Fruit fly (Drosophila melanogaster) whole organism, prepupa: ENCODE results near the gene CG31468.

Experiments used
- CG10631 ChIP-seq: fragments of 200-800 bp; sonication (Bioruptor generic); optimal IDR thresholded peaks from 2 replicates; lab custom pipeline; 2016; ENCODE audit warnings: missing biosample characterization, missing genetic modification characterization
- CG10669 ChIP-seq: fragments of 200-800 bp; sonication (Bioruptor generic); optimal IDR thresholded peaks from 3 replicates; lab custom pipeline; 2018; ENCODE audit warnings: missing biosample characterization, mild to moderate bottlenecking, missing genetic modification characterization, moderate library complexity
- CG11294 ChIP-seq: fragments of 200-800 bp; sonication (Bioruptor generic); IDR thresholded peaks from 2 replicates; pipeline ENCODE4 v1.3.6; 2022; ENCODE audit warnings: missing biosample characterization, missing genetic modification characterization
- CG11762 ChIP-seq: fragments of 200-800 bp; sonication (Bioruptor generic); optimal IDR thresholded peaks from 3 replicates; lab custom pipeline; 2016; ENCODE audit warnings: missing biosample characterization, missing genetic modification characterization; ENCODE audit not compliant: insufficient read depth
- CG11902 ChIP-seq: fragments of 200-800 bp; sonication (Bioruptor generic); optimal IDR thresholded peaks from 3 replicates; lab custom pipeline; 2016; ENCODE audit warnings: missing biosample characterization, missing genetic modification characterization
- CG16779 ChIP-seq: fragments of 200-800 bp; sonication (Bioruptor generic); optimal IDR thresholded peaks from 3 replicates; lab custom pipeline; 2017; ENCODE audit warnings: missing biosample characterization, mild to moderate bottlenecking, missing genetic modification characterization
- CG32006 ChIP-seq: fragments of 200-800 bp; sonication (Bioruptor generic); optimal IDR thresholded peaks from 3 replicates; lab custom pipeline; 2017; ENCODE audit warnings: missing biosample characterization, mild to moderate bottlenecking, missing genetic modification characterization
- CG34406 ChIP-seq: fragments of 200-800 bp; sonication (Bioruptor generic); optimal IDR thresholded peaks from 3 replicates; lab custom pipeline; 2016; ENCODE audit warnings: missing biosample characterization, missing genetic modification characterization
- CG6276 ChIP-seq: fragments of 200-800 bp; sonication (Bioruptor generic); optimal IDR thresholded peaks from 2 replicates; lab custom pipeline; 2017; ENCODE audit warnings: missing biosample characterization, mild to moderate bottlenecking, missing genetic modification characterization
- CG6792 ChIP-seq: fragments of 200-800 bp; sonication (Bioruptor generic); optimal IDR thresholded peaks from 3 replicates; lab custom pipeline; 2016; ENCODE audit warnings: missing biosample characterization, missing genetic modification characterization
- CG6854 ChIP-seq: fragments of 200-800 bp; sonication (Bioruptor generic); optimal IDR thresholded peaks from 2 replicates; lab custom pipeline; 2017; ENCODE audit warnings: missing biosample characterization, mild to moderate bottlenecking, missing genetic modification characterization
- CG7368 ChIP-seq: fragments of 200-800 bp; sonication (Bioruptor generic); optimal IDR thresholded peaks from 3 replicates; lab custom pipeline; 2016; ENCODE audit warnings: missing biosample characterization, missing genetic modification characterization
- CG8119 ChIP-seq: fragments of 200-800 bp; sonication (Bioruptor generic); IDR thresholded peaks from 3 replicates; pipeline ENCODE4 v1.3.6; 2022; ENCODE audit warnings: missing biosample characterization, missing genetic modification characterization
- Eip78C ChIP-seq: fragments of 200-800 bp; sonication (Bioruptor generic); peaks from one replicate; lab custom pipeline; 2016; ENCODE audit warnings: missing biosample characterization, missing genetic modification characterization
- Eip93F ChIP-seq: fragments of 200-800 bp; sonication (Bioruptor generic); optimal IDR thresholded peaks from 2 replicates; lab custom pipeline; 2016; ENCODE audit warnings: missing biosample characterization, mild to moderate bottlenecking, missing genetic modification characterization
- Ets21C ChIP-seq: fragments of 200-800 bp; sonication (Bioruptor generic); optimal IDR thresholded peaks from 3 replicates; lab custom pipeline; 2016; ENCODE audit warnings: missing biosample characterization, missing genetic modification characterization
- Ets96B ChIP-seq: fragments of 200-800 bp; optimal IDR thresholded peaks from 2 replicates; lab custom pipeline; 2019; ENCODE audit warnings: missing biosample characterization, mild to moderate bottlenecking, missing genetic modification characterization, moderate library complexity
- Gug ChIP-seq: fragments of 200-800 bp; sonication (Bioruptor generic); IDR thresholded peaks from 2 replicates; pipeline ENCODE4 v1.3.6; 2022; ENCODE audit warnings: missing biosample characterization, missing genetic modification characterization
- Hr38 ChIP-seq: sonication (Bioruptor generic); optimal IDR thresholded peaks from 2 replicates; lab custom pipeline; 2016; ENCODE audit warnings: missing biosample characterization, missing genetic modification characterization
- Hr39 ChIP-seq: fragments of 200-800 bp; sonication (Bioruptor generic); optimal IDR thresholded peaks from 2 replicates; lab custom pipeline; 2016; ENCODE audit warnings: missing biosample characterization, missing genetic modification characterization
- Hr4 ChIP-seq: fragments of 200-800 bp; sonication (Bioruptor generic); optimal IDR thresholded peaks from 3 replicates; lab custom pipeline; 2016; ENCODE audit warnings: missing biosample characterization, missing genetic modification characterization
- Lpt ChIP-seq: fragments of 200-800 bp; sonication (Bioruptor generic); optimal IDR thresholded peaks from 3 replicates; lab custom pipeline; 2016; ENCODE audit warnings: missing biosample characterization, missing genetic modification characterization
- Met ChIP-seq: fragments of 200-800 bp; sonication (Bioruptor generic); optimal IDR thresholded peaks from 3 replicates; lab custom pipeline; 2016; ENCODE audit warnings: missing biosample characterization, missing genetic modification characterization
- OdsH ChIP-seq: fragments of 200-800 bp; sonication (Bioruptor generic); optimal IDR thresholded peaks from 3 replicates; lab custom pipeline; 2016; ENCODE audit warnings: missing biosample characterization, missing genetic modification characterization
- Sox14 ChIP-seq: fragments of 200-800 bp; sonication (Bioruptor generic); optimal IDR thresholded peaks from 3 replicates; lab custom pipeline; 2016; ENCODE audit warnings: missing biosample characterization, missing genetic modification characterization
- acj6 ChIP-seq: fragments of 200-800 bp; sonication (Bioruptor generic); optimal IDR thresholded peaks from 3 replicates; lab custom pipeline; 2016; ENCODE audit warnings: missing biosample characterization, missing genetic modification characterization
- dac ChIP-seq: fragments of 200-800 bp; sonication (Bioruptor generic); optimal IDR thresholded peaks from 2 replicates; lab custom pipeline; 2017; ENCODE audit warnings: missing biosample characterization, mild to moderate bottlenecking, missing genetic modification characterization
- esn ChIP-seq: fragments of 200-800 bp; sonication (Bioruptor generic); optimal IDR thresholded peaks from 2 replicates; lab custom pipeline; 2016; ENCODE audit warnings: missing biosample characterization, mild to moderate bottlenecking, missing genetic modification characterization, moderate library complexity
- net ChIP-seq: fragments of 200-800 bp; sonication (Bioruptor generic); optimal IDR thresholded peaks from 3 replicates; lab custom pipeline; 2016; ENCODE audit warnings: missing biosample characterization, missing genetic modification characterization
- pdm3 ChIP-seq: fragments of 200-800 bp; sonication (Bioruptor generic); optimal IDR thresholded peaks from 3 replicates; lab custom pipeline; 2016; ENCODE audit warnings: missing biosample characterization, missing genetic modification characterization
- salr ChIP-seq, 2 experiments: fragments of 200-800 bp; sonication (Bioruptor generic); optimal IDR thresholded peaks; 3 replicates each; lab custom pipeline; 2016 to 2018; ENCODE audit warnings: missing biosample characterization in 2 of 2, missing genetic modification characterization in 2 of 2, mild to moderate bottlenecking in 1 of 2
- svp ChIP-seq: fragments of 200-800 bp; sonication (Bioruptor generic); peaks from one replicate; lab custom pipeline; 2016; ENCODE audit warnings: missing biosample characterization, missing genetic modification characterization
- topi ChIP-seq: fragments of 200-800 bp; sonication (Bioruptor generic); optimal IDR thresholded peaks from 3 replicates; lab custom pipeline; 2016; ENCODE audit warnings: missing biosample characterization, missing genetic modification characterization
- vri ChIP-seq: fragments of 200-800 bp; sonication (Bioruptor generic); optimal IDR thresholded peaks from 3 replicates; lab custom pipeline; 2016; ENCODE audit warnings: missing biosample characterization, mild to moderate bottlenecking, missing genetic modification characterization

The CG31468 gene

dm6 chr3R:23669401-23670216 lies 30.5 kb downstream of the CG31468 start, which contains the start of gene CG31145 (continued):
- TF ChIP-seq CG10669 (GFP tag; lab: Kevin White, UChicago) (peak; percentile 100), Ets21C (GFP tag; lab: Kevin White, UChicago) (peak; percentile 99), Ets96B (tag; lab: Kevin White, UChicago) (peak; percentile 99), net (GFP tag; lab: Kevin White, UChicago) (peak; percentile 100), CG6854 (GFP tag; lab: Kevin White, UChicago) (peak; percentile 99), salr (GFP tag; optimal IDR thresholded peaks at IDR 0.05; lab: Kevin White, UChicago) (peak; percentile 98 to 100), Sox14 (peak; percentile 100), CG34406 (GFP tag; lab: Kevin White, UChicago) (peak; percentile 100), CG16779 (tag; lab: Kevin White, UChicago) (peak; percentile 99), CG11762 (GFP tag; lab: Kevin White, UChicago) (peak; percentile 100), Hr38 (GFP tag; lab: Kevin White, UChicago) (peak; percentile 94), CG11294 (GFP tag; lab: Robert Waterston, UW) (peak; percentile 99), Hr39 (GFP tag; lab: Kevin White, UChicago) (peak; percentile 100), topi (peak; percentile 100), OdsH (peak; percentile 100), Eip78C (GFP tag; lab: Kevin White, UChicago) (peak; percentile 100), Met (peak; percentile 100), pdm3 (GFP tag; lab: Kevin White, UChicago) (peak; percentile 100), dac (peak; percentile 100), Lpt (GFP tag; lab: Kevin White, UChicago) (peak; percentile 100), CG11902 (GFP tag; lab: Kevin White, UChicago) (peak; percentile 99), Eip93F (GFP tag; lab: Kevin White, UChicago) (peak; percentile 98), Gug (GFP tag; lab: Robert Waterston, UW) (peak; percentile 99), CG6792 (GFP tag; lab: Kevin White, UChicago) (peak; percentile 100), CG8119 (GFP tag; lab: Robert Waterston, UW) (peak; percentile 100), CG6276 (GFP tag; lab: Kevin White, UChicago) (peak; percentile 100)

dm6 chr3R:23668583-23668982 lies 31.6 kb downstream of the CG31468 start:
- TF ChIP-seq vri (GFP tag; lab: Kevin White, UChicago) (peak; percentile 13), CG7368 (GFP tag; lab: Kevin White, UChicago) (no peak), svp (peak; percentile 32)

dm6 chr3R:23667451-23667850 lies 32.7 kb downstream of the CG31468 start:
- TF ChIP-seq esn: peak; percentile 5
- peak; percentile 74 for TF ChIP-seq Eip78C (GFP tag; lab: Kevin White, UChicago)
- peak; percentile 16 for TF ChIP-seq topi
- TF ChIP-seq Hr4 (GFP tag; lab: Kevin White, UChicago): peak; percentile 26
- TF ChIP-seq acj6: no peak
- TF ChIP-seq CG32006 (GFP tag; lab: Kevin White, UChicago): peak; percentile 49
- no peak for TF ChIP-seq CG8119 (GFP tag; lab: Robert Waterston, UW)
- TF ChIP-seq CG10631: no peak
- TF ChIP-seq svp: peak; percentile 85
- peak; percentile 6 for TF ChIP-seq pdm3 (GFP tag; lab: Kevin White, UChicago)

dm6 chr3R:23666672-23667211 lies 33.4 kb downstream of the CG31468 start:
- TF ChIP-seq Eip78C (GFP tag; lab: Kevin White, UChicago): peak; percentile 38
- no peak for TF ChIP-seq CG11294 (GFP tag; lab: Robert Waterston, UW)
